Worm (Caenorhabditis elegans) whole organism, mixed stage, embryonic: ENCODE results near the gene H18N23.2.

Source experiments
- nhr-28 ChIP-seq: fragments of 150-350 bp; optimal IDR thresholded peaks from 2 replicates; lab custom pipeline; 2014; ENCODE audit warnings: missing biosample characterization, missing genetic modification characterization
- snpc-4 ChIP-seq: fragments of 150-350 bp; optimal IDR thresholded peaks from 2 replicates; lab custom pipeline; 2014; ENCODE audit warnings: missing biosample characterization, missing genetic modification characterization
- unc-39 ChIP-seq: fragments of 150-350 bp; optimal IDR thresholded peaks from 2 replicates; lab custom pipeline; 2014; ENCODE audit warnings: missing biosample characterization, missing genetic modification characterization
- unc-62 ChIP-seq: fragments of 150-350 bp; optimal IDR thresholded peaks from 2 replicates; lab custom pipeline; 2014; ENCODE audit warnings: missing biosample characterization, missing genetic modification reagents, missing genetic modification characterization

DNA sequence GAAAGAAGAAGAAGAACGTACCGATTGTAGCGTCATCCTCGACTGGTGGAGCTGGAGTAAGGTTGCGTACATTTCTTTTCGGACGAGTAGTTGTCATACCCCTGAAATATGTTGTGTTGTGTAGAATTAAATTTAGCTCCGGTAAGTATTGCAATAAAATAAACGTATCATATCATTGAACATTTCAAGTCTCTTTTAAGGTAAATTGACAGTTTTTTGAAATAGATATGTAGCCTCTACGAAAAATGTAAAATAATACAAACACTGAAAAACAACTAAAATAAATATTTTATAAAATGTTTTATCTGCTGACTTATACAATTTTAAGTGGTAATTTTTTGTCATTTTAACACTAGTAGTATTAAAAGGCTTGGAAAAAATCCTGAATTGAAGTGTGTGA lies 30.7 kb downstream of the H18N23.2 start, which contains the start of gene C16H3.3:
- TF ChIP-seq unc-39 (tag; lab: Kevin White, UChicago): no peak
- no peak for TF ChIP-seq unc-62 (GFP tag; lab: Kevin White, UChicago)
- TF ChIP-seq nhr-28 (tag; lab: Kevin White, UChicago): no peak
- no peak for TF ChIP-seq snpc-4 (tag; lab: Kevin White, UChicago)
